Fruit fly (Drosophila melanogaster) whole organism, embryonic: ENCODE results near the gene Notum.

Experiments used
- CG12104 ChIP-seq: fragments of 200-800 bp; sonication (Bioruptor generic); optimal IDR thresholded peaks from 3 replicates; lab custom pipeline; 2016; ENCODE audit warnings: missing biosample characterization, missing genetic modification characterization
- CG12744 ChIP-seq: fragments of 200-800 bp; sonication (Bioruptor generic); optimal IDR thresholded peaks from 2 replicates; lab custom pipeline; 2016; ENCODE audit warnings: missing biosample characterization, missing genetic modification characterization
- CG15601 ChIP-seq: fragments of 200-800 bp; sonication (Bioruptor generic); optimal IDR thresholded peaks from 3 replicates; lab custom pipeline; 2019; ENCODE audit warnings: missing biosample characterization, mild to moderate bottlenecking, missing genetic modification characterization, moderate library complexity
- CG17186 ChIP-seq: fragments of 200-800 bp; sonication (Bioruptor generic); optimal IDR thresholded peaks from 3 replicates; lab custom pipeline; 2017; ENCODE audit warnings: missing biosample characterization, missing genetic modification reagents, missing genetic modification characterization
- CG17328 ChIP-seq: fragments of 200-800 bp; sonication (Bioruptor generic); IDR thresholded peaks from 2 replicates; pipeline ENCODE4 v1.3.6; 2022; ENCODE audit warnings: missing biosample characterization, missing genetic modification characterization
- CG34422 ChIP-seq: fragments of 200-800 bp; sonication (Bioruptor generic); IDR thresholded peaks from 3 replicates; pipeline ENCODE4 v1.3.6; 2022; ENCODE audit warnings: missing biosample characterization, missing genetic modification characterization
- CG6689 ChIP-seq: fragments of 200-800 bp; sonication (Bioruptor generic); IDR thresholded peaks from 2 replicates; pipeline ENCODE4 v1.3.6; 2022; ENCODE audit warnings: missing biosample characterization, missing genetic modification characterization
- CG8089 ChIP-seq: fragments of 200-800 bp; sonication (Bioruptor generic); optimal IDR thresholded peaks from 3 replicates; lab custom pipeline; 2016; ENCODE audit warnings: missing biosample characterization, missing genetic modification characterization
- CG8281 ChIP-seq: fragments of 200-800 bp; sonication (Bioruptor generic); optimal IDR thresholded peaks from 2 replicates; lab custom pipeline; 2018; ENCODE audit warnings: missing biosample characterization, mild to moderate bottlenecking, missing genetic modification characterization, moderate library complexity
- CG8478 ChIP-seq: fragments of >200 bp; optimal IDR thresholded peaks from 2 replicates; lab custom pipeline; 2018
- CG9437 ChIP-seq: fragments of 200-800 bp; sonication (Bioruptor generic); optimal IDR thresholded peaks from 2 replicates; lab custom pipeline; 2018; ENCODE audit warnings: missing biosample characterization, mild to moderate bottlenecking, missing genetic modification characterization
- CG9876 ChIP-seq: fragments of 200-800 bp; sonication (Bioruptor generic); optimal IDR thresholded peaks from 2 replicates; lab custom pipeline; 2016; ENCODE audit warnings: missing biosample characterization, missing genetic modification characterization
- CHES-1-like ChIP-seq: fragments of 200-800 bp; sonication (Bioruptor generic); optimal IDR thresholded peaks from 2 replicates; lab custom pipeline; 2016; ENCODE audit warnings: missing biosample characterization, missing genetic modification characterization
- D ChIP-seq, 2 experiments: fragments of 200-800 bp in 1 of 2; fragments of >200 bp in 1 of 2; sonication (Bioruptor generic) in 1 of 2; optimal IDR thresholded peaks; 2 replicates in 1 of 2; 3 replicates in 1 of 2; lab custom pipeline; 2017; ENCODE audit warnings: mild to moderate bottlenecking in 1 of 2, missing biosample characterization in 1 of 2, missing genetic modification characterization in 1 of 2, missing genetic modification reagents in 1 of 2
- E2f2 ChIP-seq: fragments of 200-800 bp; sonication (Bioruptor generic); IDR thresholded peaks from 2 replicates; pipeline ENCODE4 v1.3.6; 2022; ENCODE audit warnings: missing biosample characterization, missing genetic modification characterization
- Fer1 ChIP-seq: fragments of 200-800 bp; sonication (Bioruptor generic); optimal IDR thresholded peaks from 2 replicates; lab custom pipeline; 2017; ENCODE audit warnings: missing biosample characterization, mild to moderate bottlenecking, missing genetic modification characterization
- Gsc ChIP-seq: fragments of 200-800 bp; sonication (Bioruptor generic); IDR thresholded peaks from 2 replicates; pipeline ENCODE4 v1.3.6; 2022; ENCODE audit warnings: missing biosample characterization, missing genetic modification characterization
- Hmr ChIP-seq: fragments of 200-800 bp; sonication (Bioruptor generic); optimal IDR thresholded peaks from 3 replicates; lab custom pipeline; 2017; ENCODE audit warnings: mild to moderate bottlenecking, missing biosample characterization, missing genetic modification reagents, missing genetic modification characterization
- Hr39 ChIP-seq: fragments of >200 bp; optimal IDR thresholded peaks from 2 replicates; lab custom pipeline; 2017
- Hr78 ChIP-seq, 2 experiments: fragments of 200-800 bp in 1 of 2; fragments of >200 bp in 1 of 2; sonication (Bioruptor generic) in 1 of 2; optimal IDR thresholded peaks; 2 replicates each; lab custom pipeline; 2017 to 2019; ENCODE audit warnings: missing biosample characterization in 2 of 2, missing genetic modification characterization in 2 of 2, mild to moderate bottlenecking in 1 of 2, moderate library complexity in 1 of 2
- Jarid2 ChIP-seq: fragments of 200-800 bp; sonication (Bioruptor generic); optimal IDR thresholded peaks from 3 replicates; lab custom pipeline; 2017; ENCODE audit warnings: mild to moderate bottlenecking, missing biosample characterization, missing genetic modification reagents, missing genetic modification characterization
- Lim3 ChIP-seq: fragments of 200-800 bp; sonication (Bioruptor generic); IDR thresholded peaks from 2 replicates; pipeline ENCODE4 v1.3.6; 2022; ENCODE audit warnings: missing biosample characterization, missing genetic modification characterization
- MBD-R2 ChIP-seq: fragments of 200-800 bp; sonication (Bioruptor generic); IDR thresholded peaks from 2 replicates; pipeline ENCODE4 v1.3.6; 2022; ENCODE audit warnings: missing biosample characterization, missing genetic modification characterization
- MTF-1 ChIP-seq: fragments of 200-800 bp; sonication (Bioruptor generic); optimal IDR thresholded peaks from 2 replicates; lab custom pipeline; 2018; ENCODE audit warnings: missing biosample characterization, mild to moderate bottlenecking, missing genetic modification characterization, borderline replicate concordance
- Myb ChIP-seq: fragments of 200-800 bp; sonication (Bioruptor generic); optimal IDR thresholded peaks from 2 replicates; lab custom pipeline; 2016; ENCODE audit warnings: missing biosample characterization, missing genetic modification characterization
- Ptx1 ChIP-seq: fragments of 200-800 bp; sonication (Bioruptor generic); IDR thresholded peaks from 2 replicates; pipeline ENCODE4 v1.3.6; 2022; ENCODE audit warnings: missing biosample characterization, missing genetic modification characterization
- Rfx ChIP-seq: fragments of 200-800 bp; sonication (Bioruptor generic); IDR thresholded peaks from 2 replicates; pipeline ENCODE4 v1.3.6; 2022; ENCODE audit warnings: missing biosample characterization, missing genetic modification characterization
- Sox100B ChIP-seq: fragments of 200-800 bp; sonication (Bioruptor generic); optimal IDR thresholded peaks from 3 replicates; lab custom pipeline; 2018; ENCODE audit warnings: missing biosample characterization, mild to moderate bottlenecking, missing genetic modification characterization
- Spps ChIP-seq: fragments of 200-800 bp; sonication (Bioruptor generic); optimal IDR thresholded peaks from 2 replicates; lab custom pipeline; 2018; ENCODE audit warnings: missing biosample characterization, mild to moderate bottlenecking, missing genetic modification characterization
- Sry-δ ChIP-seq: fragments of 200-800 bp; sonication (Bioruptor generic); optimal IDR thresholded peaks from 2 replicates; lab custom pipeline; 2016; ENCODE audit warnings: missing biosample characterization, missing genetic modification characterization
- TFAM ChIP-seq: fragments of 200-800 bp; sonication (Bioruptor generic); optimal IDR thresholded peaks from 2 replicates; lab custom pipeline; 2017; ENCODE audit warnings: missing biosample characterization, missing genetic modification characterization, inconsistent platforms
- al ChIP-seq: fragments of 200-800 bp; sonication (Bioruptor generic); IDR thresholded peaks from 2 replicates; pipeline ENCODE4 v1.3.6; 2022; ENCODE audit warnings: missing biosample characterization, missing genetic modification characterization
- ara ChIP-seq: fragments of 200-800 bp; sonication (Bioruptor generic); IDR thresholded peaks from 2 replicates; pipeline ENCODE4 v1.3.6; 2022; ENCODE audit warnings: missing biosample characterization, missing genetic modification characterization
- cg ChIP-seq: fragments of 200-800 bp; sonication (Bioruptor generic); optimal IDR thresholded peaks from 3 replicates; lab custom pipeline; 2019; ENCODE audit warnings: missing biosample characterization, mild to moderate bottlenecking, missing genetic modification characterization, moderate library complexity
- crol ChIP-seq: fragments of 200-800 bp; sonication (Bioruptor generic); IDR thresholded peaks from 2 replicates; pipeline ENCODE4 v1.3.6; 2022; ENCODE audit warnings: missing biosample characterization, missing genetic modification characterization
- crp ChIP-seq, 2 experiments: fragments of 200-800 bp; sonication (Bioruptor generic); optimal IDR thresholded peaks; 2 replicates in 1 of 2; 3 replicates in 1 of 2; lab custom pipeline; 2017; ENCODE audit warnings: missing biosample characterization in 2 of 2, missing genetic modification characterization in 2 of 2, mild to moderate bottlenecking in 1 of 2, moderate library complexity in 1 of 2
- dm ChIP-seq: fragments of 200-800 bp; sonication (Bioruptor generic); optimal IDR thresholded peaks from 3 replicates; lab custom pipeline; 2016; ENCODE audit warnings: missing biosample characterization, missing genetic modification characterization
- eyg ChIP-seq: fragments of 200-800 bp; sonication (Bioruptor generic); optimal IDR thresholded peaks from 3 replicates; lab custom pipeline; 2016; ENCODE audit warnings: missing biosample characterization, missing genetic modification characterization
- gcm ChIP-seq: fragments of 200-800 bp; sonication (Bioruptor generic); optimal IDR thresholded peaks from 2 replicates; lab custom pipeline; 2019; ENCODE audit warnings: missing biosample characterization, mild to moderate bottlenecking, missing genetic modification characterization, moderate library complexity
- ken ChIP-seq: fragments of 200-800 bp; sonication (Bioruptor generic); IDR thresholded peaks from 3 replicates; pipeline ENCODE4 v1.3.6; 2022; ENCODE audit warnings: missing biosample characterization, missing genetic modification characterization
- kni ChIP-seq: fragments of 200-800 bp; sonication (Bioruptor generic); optimal IDR thresholded peaks from 3 replicates; lab custom pipeline; 2017; ENCODE audit warnings: mild to moderate bottlenecking, missing biosample characterization, missing genetic modification reagents, missing genetic modification characterization
- knrl ChIP-seq: fragments of 200-800 bp; sonication (Bioruptor generic); IDR thresholded peaks from 3 replicates; pipeline ENCODE4 v1.3.6; 2022; ENCODE audit warnings: missing biosample characterization, missing genetic modification characterization; ENCODE audit not compliant: partially characterized antibody
- mam ChIP-seq: fragments of 200-800 bp; sonication (Bioruptor generic); optimal IDR thresholded peaks from 3 replicates; lab custom pipeline; 2016; ENCODE audit warnings: missing biosample characterization, missing genetic modification characterization
- nerfin-2 ChIP-seq: fragments of 200-800 bp; sonication (Bioruptor generic); IDR thresholded peaks from 2 replicates; pipeline ENCODE4 v1.3.6; 2022; ENCODE audit warnings: missing biosample characterization, missing genetic modification characterization; ENCODE audit not compliant: partially characterized antibody
- prd ChIP-seq, 3 experiments: fragments of >200 bp in 2 of 3; fragments of 200-800 bp in 1 of 3; sonication (Bioruptor generic) in 1 of 3; optimal IDR thresholded peaks in 2 of 3; IDR thresholded peaks in 1 of 3; 2 replicates in 2 of 3; 3 replicates in 1 of 3; pipeline versions ENCODE4 v1.3.6 to Lab custom; 2017 to 2022; ENCODE audit warnings: missing biosample characterization in 1 of 3, missing genetic modification characterization in 1 of 3
- pros ChIP-seq: fragments of 200-800 bp; sonication (Bioruptor generic); optimal IDR thresholded peaks from 3 replicates; lab custom pipeline; 2019; ENCODE audit warnings: missing biosample characterization, mild to moderate bottlenecking, missing genetic modification characterization, moderate library complexity
- pum ChIP-seq: fragments of 200-800 bp; sonication (Bioruptor generic); optimal IDR thresholded peaks from 2 replicates; lab custom pipeline; 2016; ENCODE audit warnings: missing biosample characterization, missing genetic modification characterization
- shn ChIP-seq: fragments of 200-800 bp; sonication (Bioruptor generic); optimal IDR thresholded peaks from 3 replicates; lab custom pipeline; 2016; ENCODE audit warnings: missing biosample characterization, missing genetic modification characterization
- slou ChIP-seq: fragments of 200-800 bp; sonication (Bioruptor generic); optimal IDR thresholded peaks from 3 replicates; lab custom pipeline; 2016; ENCODE audit warnings: missing biosample characterization, missing genetic modification characterization
- vnd ChIP-seq: fragments of 200-800 bp; sonication (Bioruptor generic); IDR thresholded peaks from 3 replicates; pipeline ENCODE4 v1.3.6; 2022; ENCODE audit warnings: missing biosample characterization, missing genetic modification characterization; ENCODE audit not compliant: partially characterized antibody

Notum gene

DNA sequence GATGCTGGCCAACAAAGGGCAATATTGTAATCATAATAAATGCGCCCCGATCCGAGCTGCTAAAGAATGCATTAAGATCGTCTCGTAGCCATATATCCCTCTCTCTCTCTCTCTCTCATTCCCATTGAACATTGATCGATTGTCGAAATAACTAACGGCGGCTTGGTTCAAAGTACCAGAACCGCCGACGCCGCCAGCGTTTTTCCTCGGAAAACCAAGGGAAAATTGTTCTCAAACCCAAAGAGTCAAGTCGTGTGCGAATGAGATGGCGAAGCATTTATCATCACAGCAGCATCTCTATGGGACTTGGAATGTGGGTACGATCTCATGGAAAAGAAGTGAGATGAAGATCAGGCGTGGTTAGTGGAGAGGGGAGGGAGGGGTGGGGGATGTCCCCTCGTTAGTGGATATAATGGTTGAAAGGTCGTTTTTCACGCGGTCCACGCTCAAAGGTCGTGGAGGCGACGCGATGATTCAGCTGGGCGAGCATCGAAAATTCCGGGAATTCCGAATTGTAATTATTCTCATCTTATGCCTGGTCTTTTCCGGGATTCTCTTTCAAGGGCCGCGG is 20.6 kb downstream of the Notum start (continued):
- TF ChIP-seq CG17186 (GFP tag; lab: Kevin White, UChicago): no peak
- no peak for TF ChIP-seq MBD-R2
- TF ChIP-seq gcm (GFP tag; lab: Kevin White, UChicago): peak; percentile 35
- TF ChIP-seq ara: no peak
- no peak for TF ChIP-seq vnd (GFP tag; lab: Robert Waterston, UW)
- TF ChIP-seq Rfx: no peak
- no peak for TF ChIP-seq nerfin-2 (GFP tag; lab: Robert Waterston, UW)
- TF ChIP-seq CG17328 (GFP tag; lab: Robert Waterston, UW): no peak
- no peak for TF ChIP-seq CG8478 (lab: Kevin White, UChicago)
- TF ChIP-seq kni (GFP tag; lab: Kevin White, UChicago): peak; percentile 88
- TF ChIP-seq Lim3 (GFP tag; lab: Robert Waterston, UW): no peak
- no peak for TF ChIP-seq MTF-1 (GFP tag; lab: Kevin White, UChicago)
- no peak for TF ChIP-seq eyg (GFP tag; lab: Kevin White, UChicago)
- TF ChIP-seq Ptx1 (GFP tag; lab: Robert Waterston, UW): no peak
- no peak for TF ChIP-seq CG9876 (GFP tag; lab: Kevin White, UChicago)
- TF ChIP-seq Hr39 (lab: Kevin White, UChicago): no peak
- peak in 1 of 2 experiments; percentile 62 for TF ChIP-seq Hr78 (GFP tag; optimal IDR thresholded peaks at IDR 0.05; lab: Kevin White, UChicago)
- no peak for TF ChIP-seq mam (GFP tag; lab: Kevin White, UChicago)
- TF ChIP-seq E2f2 (GFP tag; lab: Robert Waterston, UW): no peak
- no peak for TF ChIP-seq Fer1 (GFP tag; lab: Kevin White, UChicago)
- no peak for TF ChIP-seq Hmr (GFP tag; lab: Kevin White, UChicago)
- TF ChIP-seq CG12104 (GFP tag; lab: Kevin White, UChicago): no peak
- peak; percentile 34 for TF ChIP-seq CG8281 (tag; lab: Kevin White, UChicago)
- peak; percentile 24 for TF ChIP-seq cg (GFP tag; lab: Kevin White, UChicago)
- no peak for TF ChIP-seq prd (optimal IDR thresholded peaks at IDR 0.05; lab: Kevin White, UChicago)
- TF ChIP-seq prd (GFP tag; IDR thresholded peaks at IDR 0.05; lab: Robert Waterston, UW): no peak
- no peak for TF ChIP-seq al (GFP tag; lab: Robert Waterston, UW)
- no peak for TF ChIP-seq ken (GFP tag; lab: Robert Waterston, UW)
- no peak for TF ChIP-seq CHES-1-like
- TF ChIP-seq CG8089: no peak
- TF ChIP-seq Sry-δ: no peak
- TF ChIP-seq CG9437 (GFP tag; lab: Kevin White, UChicago): no peak
- TF ChIP-seq Sox100B: no peak
- TF ChIP-seq Gsc: no peak
- TF ChIP-seq CG12744: no peak
- no peak for TF ChIP-seq TFAM (GFP tag; lab: Kevin White, UChicago)
- no peak for TF ChIP-seq Spps
- no peak for TF ChIP-seq pum
- TF ChIP-seq CG6689 (GFP tag; lab: Robert Waterston, UW): no peak
- TF ChIP-seq CG15601 (tag; lab: Kevin White, UChicago): no peak
- no peak for TF ChIP-seq slou
- TF ChIP-seq crol: peak; percentile 87
- peak; percentile 84 for TF ChIP-seq pros (GFP tag; lab: Kevin White, UChicago)
- no peak for TF ChIP-seq Myb (GFP tag; lab: Kevin White, UChicago)
- peak; percentile 5 for TF ChIP-seq shn (GFP tag; lab: Kevin White, UChicago)
- TF ChIP-seq dm (GFP tag; lab: Kevin White, UChicago): no peak
- TF ChIP-seq crp (GFP tag; optimal IDR thresholded peaks at IDR 0.05; lab: Kevin White, UChicago): no peak
- no peak for TF ChIP-seq Jarid2 (GFP tag; lab: Kevin White, UChicago)
- TF ChIP-seq D (optimal IDR thresholded peaks at IDR 0.05; lab: Kevin White, UChicago): peak; percentile 66
- no peak for TF ChIP-seq D (GFP tag; optimal IDR thresholded peaks at IDR 0.05; lab: Kevin White, UChicago)
- TF ChIP-seq CG34422 (GFP tag; lab: Robert Waterston, UW): no peak
- TF ChIP-seq knrl (GFP tag; lab: Robert Waterston, UW): no peak
